Worm (Caenorhabditis elegans) whole organism, late embryonic: ENCODE data around the gene bath-29.
A peak's percentile ranks its signal among the peaks of the same experiment; 100 is the strongest.

Experiments used
- C08G9.2 ChIP-seq: sonication (generic microtip); optimal IDR thresholded peaks from 2 replicates; lab custom pipeline; 2016; ENCODE audit warnings: mild to moderate bottlenecking, missing genetic modification characterization, moderate library complexity, missing compliant biosample characterization
- C38D4.7 ChIP-seq: fragments of 200-800 bp; sonication (Bioruptor generic); optimal IDR thresholded peaks from 2 replicates; lab custom pipeline; 2018; ENCODE audit warnings: mild to moderate bottlenecking, missing genetic modification characterization, moderate library complexity, missing compliant biosample characterization
- F13H6.1 ChIP-seq: sonication (generic microtip); optimal IDR thresholded peaks from 2 replicates; lab custom pipeline; 2016; ENCODE audit warnings: missing genetic modification characterization, missing compliant biosample characterization
- K09A11.1 ChIP-seq: sonication (generic microtip); optimal IDR thresholded peaks from 2 replicates; lab custom pipeline; 2017; ENCODE audit warnings: antibody characterized with exemption, mild to moderate bottlenecking, missing genetic modification characterization, missing compliant biosample characterization; ENCODE audit not compliant: insufficient read depth
- ama-1 ChIP-seq: fragments of 150-350 bp; optimal IDR thresholded peaks from 2 replicates; lab custom pipeline; 2014
- ceh-22 ChIP-seq: sonication (generic microtip); optimal IDR thresholded peaks from 2 replicates; lab custom pipeline; 2017; ENCODE audit warnings: missing biosample characterization, missing genetic modification characterization
- ceh-34 ChIP-seq: sonication (generic microtip); optimal IDR thresholded peaks from 2 replicates; lab custom pipeline; 2016; ENCODE audit warnings: mild to moderate bottlenecking, missing genetic modification characterization, missing compliant biosample characterization
- ceh-45 ChIP-seq: fragments of 200-800 bp; sonication (Bioruptor generic); IDR thresholded peaks from 2 replicates; pipeline ENCODE4 v1.3.6; 2022; ENCODE audit warnings: missing genetic modification reagents, missing genetic modification characterization, missing compliant biosample characterization
- ceh-48 ChIP-seq: sonication (generic microtip); optimal IDR thresholded peaks from 2 replicates; lab custom pipeline; 2016; ENCODE audit warnings: missing genetic modification characterization, inconsistent platforms, missing compliant biosample characterization
- ceh-9 ChIP-seq: sonication (generic microtip); optimal IDR thresholded peaks from 2 replicates; lab custom pipeline; 2016; ENCODE audit warnings: mild to moderate bottlenecking, missing genetic modification characterization, inconsistent platforms, missing compliant biosample characterization
- dmd-4 ChIP-seq: sonication (generic microtip); optimal IDR thresholded peaks from 2 replicates; lab custom pipeline; 2016; ENCODE audit warnings: borderline replicate concordance, missing genetic modification characterization, missing compliant biosample characterization
- elt-2 ChIP-seq: sonication (generic microtip); optimal IDR thresholded peaks from 2 replicates; lab custom pipeline; 2016; ENCODE audit warnings: missing genetic modification reagents, missing genetic modification characterization, missing compliant biosample characterization
- fkh-10 ChIP-seq: fragments of 150-350 bp; optimal IDR thresholded peaks from 2 replicates; lab custom pipeline; 2014; ENCODE audit warnings: missing biosample characterization, missing genetic modification reagents, missing genetic modification characterization
- fkh-6 ChIP-seq: sonication (generic microtip); optimal IDR thresholded peaks from 2 replicates; lab custom pipeline; 2016; ENCODE audit warnings: missing genetic modification characterization, missing compliant biosample characterization
- hlh-15 ChIP-seq: sonication (generic microtip); optimal IDR thresholded peaks from 2 replicates; lab custom pipeline; 2016; ENCODE audit warnings: missing genetic modification characterization, missing compliant biosample characterization
- hlh-30 ChIP-seq: sonication (generic microtip); optimal IDR thresholded peaks from 2 replicates; lab custom pipeline; 2017; ENCODE audit warnings: antibody characterized with exemption, missing genetic modification characterization, missing compliant biosample characterization; ENCODE audit not compliant: insufficient read depth
- hlh-6 ChIP-seq: sonication (generic microtip); optimal IDR thresholded peaks from 2 replicates; lab custom pipeline; 2016; ENCODE audit warnings: missing genotype, missing genetic modification characterization, missing compliant biosample characterization
- lin-11 ChIP-seq: fragments of 200-800 bp; sonication (Bioruptor generic); optimal IDR thresholded peaks from 2 replicates; lab custom pipeline; 2018; ENCODE audit warnings: mild to moderate bottlenecking, missing genetic modification characterization, missing compliant biosample characterization
- madf-2 ChIP-seq: sonication (generic microtip); optimal IDR thresholded peaks from 2 replicates; lab custom pipeline; 2017; ENCODE audit warnings: missing genetic modification characterization, missing compliant biosample characterization
- nfya-1 ChIP-seq: sonication (generic microtip); optimal IDR thresholded peaks from 2 replicates; lab custom pipeline; 2017; ENCODE audit warnings: missing genetic modification characterization, mild to moderate bottlenecking, missing compliant biosample characterization, antibody characterized with exemption, moderate library complexity
- nhr-232 ChIP-seq: sonication (generic microtip); optimal IDR thresholded peaks from 2 replicates; lab custom pipeline; 2016; ENCODE audit warnings: missing genetic modification characterization, missing compliant biosample characterization
- pha-2 ChIP-seq: sonication (generic microtip); optimal IDR thresholded peaks from 2 replicates; lab custom pipeline; 2017; ENCODE audit warnings: mild to moderate bottlenecking, missing genetic modification characterization, missing compliant biosample characterization
- pqm-1 ChIP-seq: sonication (generic microtip); optimal IDR thresholded peaks from 2 replicates; lab custom pipeline; 2016; ENCODE audit warnings: missing genetic modification characterization, missing compliant biosample characterization
- rnt-1 ChIP-seq: sonication (generic microtip); optimal IDR thresholded peaks from 2 replicates; lab custom pipeline; 2016; ENCODE audit warnings: missing genetic modification characterization, missing compliant biosample characterization
- tbx-2 ChIP-seq: sonication (generic microtip); optimal IDR thresholded peaks from 2 replicates; lab custom pipeline; 2016; ENCODE audit warnings: missing genetic modification characterization, missing compliant biosample characterization
- unc-3 ChIP-seq, 2 experiments: fragments of 200-800 bp in 1 of 2; sonication (Bioruptor generic) in 1 of 2; sonication (generic microtip) in 1 of 2; conservative IDR thresholded peaks in 1 of 2; optimal IDR thresholded peaks in 1 of 2; 2 replicates each; pipeline versions ENCODE4 v1.3.6 to Lab custom; 2016 to 2022; ENCODE audit warnings: missing compliant biosample characterization in 2 of 2, missing genetic modification characterization in 2 of 2, missing genetic modification reagents in 1 of 2
- unc-42 ChIP-seq: sonication (generic microtip); optimal IDR thresholded peaks from 2 replicates; lab custom pipeline; 2016; ENCODE audit warnings: missing genotype, missing genetic modification characterization, missing compliant biosample characterization
- unc-55 ChIP-seq: sonication (generic microtip); optimal IDR thresholded peaks from 2 replicates; lab custom pipeline; 2017; ENCODE audit warnings: missing biosample characterization, missing genetic modification reagents, missing genetic modification characterization
- unc-86 ChIP-seq: sonication (generic microtip); optimal IDR thresholded peaks from 2 replicates; lab custom pipeline; 2016; ENCODE audit warnings: missing genetic modification characterization, missing compliant biosample characterization
- zip-5 ChIP-seq: sonication (generic microtip); optimal IDR thresholded peaks from 2 replicates; lab custom pipeline; 2016; ENCODE audit warnings: missing genetic modification characterization, missing compliant biosample characterization

bath-29 gene

DNA sequence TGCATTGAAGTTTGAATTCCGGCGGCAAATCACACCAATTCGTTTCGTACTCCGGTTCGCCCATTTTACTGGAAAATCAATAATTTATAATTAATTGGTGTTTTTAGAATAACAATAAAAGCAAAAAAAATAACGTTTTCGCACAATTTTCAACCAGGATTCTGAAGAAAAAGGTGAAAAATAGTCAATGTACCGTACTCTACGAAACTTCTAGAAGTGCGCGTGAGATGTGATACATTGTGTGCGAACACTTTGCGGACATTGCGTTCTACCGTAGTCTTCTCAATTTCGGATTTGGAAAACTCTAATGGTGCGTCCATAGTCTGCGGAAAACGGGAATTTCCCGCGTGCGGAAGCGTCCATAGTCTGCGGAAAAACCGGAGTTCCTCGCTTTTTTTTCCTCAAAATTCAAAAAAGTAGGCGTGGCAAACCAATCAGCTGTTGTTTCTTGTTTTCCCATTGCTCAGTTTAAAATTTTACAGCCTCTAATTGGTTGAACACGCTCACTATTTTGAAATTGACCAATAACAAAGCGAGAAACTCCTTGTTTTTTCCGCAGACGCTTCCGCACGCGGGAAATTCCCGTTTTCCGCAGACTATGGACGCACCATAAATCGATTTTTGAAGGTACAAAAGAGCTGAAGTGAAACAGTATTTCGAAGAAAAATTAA lies at the start of gene bath-29, which contains the start of gene F14D2.14:
Gene bath-29 (plus strand): TSS at position 621 of the 671 bp plus-strand sequence.
Gene F14D2.14 (minus strand): TSS at position 51 of the 671 bp plus-strand sequence.
- TF ChIP-seq C08G9.2 (tag; lab: Kevin White, UChicago): no peak
- no peak for TF ChIP-seq fkh-10 (GFP tag; lab: Kevin White, UChicago)
- TF ChIP-seq unc-86 (tag; lab: Kevin White, UChicago): no peak
- no peak for TF ChIP-seq pha-2 (tag; lab: Kevin White, UChicago)
- TF ChIP-seq hlh-30 (tag; lab: Kevin White, UChicago): no peak
- TF ChIP-seq K09A11.1 (tag; lab: Kevin White, UChicago): no peak
- TF ChIP-seq ceh-22 (tag; lab: Kevin White, UChicago): no peak
- TF ChIP-seq hlh-6 (tag; lab: Kevin White, UChicago): no peak
- no peak for TF ChIP-seq unc-3 (GFP tag; conservative IDR thresholded peaks at IDR 0.05; lab: Robert Waterston, UW)
- TF ChIP-seq unc-3 (tag; optimal IDR thresholded peaks at IDR 0.05; lab: Kevin White, UChicago): no peak
- no peak for TF ChIP-seq nhr-232
- TF ChIP-seq F13H6.1: no peak
- no peak for TF ChIP-seq elt-2 (tag; lab: Kevin White, UChicago)

DNA sequence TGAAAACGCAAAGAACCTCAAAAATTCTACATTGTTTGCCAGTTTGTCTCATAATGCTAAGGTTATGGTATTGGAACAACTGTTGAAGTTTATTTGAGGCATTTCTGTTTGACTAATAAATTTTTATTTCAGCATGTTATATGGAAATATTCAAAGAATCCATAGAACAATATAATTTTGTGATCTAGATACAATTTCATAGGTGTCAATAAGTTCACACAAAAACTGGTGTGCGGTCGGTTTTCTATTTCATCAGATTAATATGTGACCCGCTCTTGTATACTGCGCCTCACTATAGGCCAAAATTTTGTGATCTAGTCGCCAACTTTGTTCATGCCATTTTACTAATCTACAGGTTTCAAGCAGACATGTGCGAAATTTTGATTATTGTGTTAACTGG lies 48.9 kb upstream of the bath-29 start, which contains the start of gene btb-22:
Gene btb-22 (plus strand): TSS at position 301 of the 400 bp plus-strand sequence.
- no peak for TF ChIP-seq zip-5
- no peak for TF ChIP-seq nfya-1 (tag; lab: Kevin White, UChicago)
- no peak for TF ChIP-seq ceh-34 (tag; lab: Kevin White, UChicago)
- no peak for TF ChIP-seq ceh-9 (tag; lab: Kevin White, UChicago)
- no peak for TF ChIP-seq ceh-45 (GFP tag; lab: Robert Waterston, UW)
- TF ChIP-seq unc-42 (tag; lab: Kevin White, UChicago): no peak
- no peak for TF ChIP-seq unc-55 (GFP tag; lab: Kevin White, UChicago)

- peak; percentile 45 for TF ChIP-seq ceh-48 (tag; lab: Kevin White, UChicago)
- peak; percentile 4 for TF ChIP-seq ama-1 (lab: Kevin White, UChicago)
- TF ChIP-seq madf-2 (tag; lab: Kevin White, UChicago): no peak
- peak; percentile 21 for TF ChIP-seq unc-55 (GFP tag; lab: Kevin White, UChicago)
- TF ChIP-seq hlh-30 (tag; lab: Kevin White, UChicago): no peak
- no peak for TF ChIP-seq hlh-15 (tag; lab: Kevin White, UChicago)
Measured at ce11 chrII:3303582-3303981, 44.8 kb upstream of the bath-29 start.

- TF ChIP-seq pqm-1 (tag; lab: Kevin White, UChicago): no peak
- peak; percentile 68 for TF ChIP-seq elt-2 (tag; lab: Kevin White, UChicago)
- TF ChIP-seq ceh-48 (tag; lab: Kevin White, UChicago): peak; percentile 73
- peak; percentile 12 for TF ChIP-seq rnt-1 (tag; lab: Kevin White, UChicago)
- TF ChIP-seq zip-5: no peak
Measured at ce11 chrII:3310957-3311657, 37.3 kb upstream of the bath-29 start.

ce11 chrII:3313442-3313841 lies 34.9 kb upstream of the bath-29 start, which contains the start of gene F39E9.6:
Gene F39E9.6 (minus strand): TSS chrII:3313542.
- no peak for TF ChIP-seq madf-2 (tag; lab: Kevin White, UChicago)
- TF ChIP-seq fkh-6: no peak
- TF ChIP-seq pqm-1 (tag; lab: Kevin White, UChicago): no peak
- no peak for TF ChIP-seq tbx-2 (tag; lab: Kevin White, UChicago)
- no peak for TF ChIP-seq unc-42 (tag; lab: Kevin White, UChicago)
- TF ChIP-seq lin-11 (tag; lab: Kevin White, UChicago): no peak
- TF ChIP-seq nhr-232: no peak
- no peak for TF ChIP-seq elt-2 (tag; lab: Kevin White, UChicago)
- TF ChIP-seq ceh-48 (tag; lab: Kevin White, UChicago): no peak
- no peak for TF ChIP-seq ama-1 (lab: Kevin White, UChicago)
- TF ChIP-seq C38D4.7 (GFP tag; lab: Kevin White, UChicago): no peak
- no peak for TF ChIP-seq dmd-4
